Worm (Caenorhabditis elegans) whole organism, late embryonic: Measurements from ENCODE around the gene ucr-1.

ENCODE experiments used
- K09A11.1 ChIP-seq: sonication (generic microtip); optimal IDR thresholded peaks from 2 replicates; lab custom pipeline; 2017; ENCODE audit warnings: antibody characterized with exemption, mild to moderate bottlenecking, missing genetic modification characterization, missing compliant biosample characterization; ENCODE audit not compliant: insufficient read depth
- Y22D7AL.16 ChIP-seq: sonication (generic microtip); optimal IDR thresholded peaks from 2 replicates; lab custom pipeline; 2016; ENCODE audit warnings: missing genetic modification characterization, missing compliant biosample characterization
- ama-1 ChIP-seq: fragments of 150-350 bp; optimal IDR thresholded peaks from 2 replicates; lab custom pipeline; 2014
- ceh-14 ChIP-seq: sonication (generic microtip); optimal IDR thresholded peaks from 2 replicates; lab custom pipeline; 2016; ENCODE audit warnings: missing genotype, missing genetic modification characterization, missing compliant biosample characterization
- ceh-6 ChIP-seq: fragments of 200-800 bp; sonication (Bioruptor generic); optimal IDR thresholded peaks from 2 replicates; lab custom pipeline; 2018; ENCODE audit warnings: mild to moderate bottlenecking, missing genetic modification characterization, missing compliant biosample characterization
- dmd-4 ChIP-seq: sonication (generic microtip); optimal IDR thresholded peaks from 2 replicates; lab custom pipeline; 2016; ENCODE audit warnings: borderline replicate concordance, missing genetic modification characterization, missing compliant biosample characterization
- fax-1 ChIP-seq: sonication (generic microtip); optimal IDR thresholded peaks from 2 replicates; lab custom pipeline; 2016; ENCODE audit warnings: missing genotype, missing genetic modification characterization, missing compliant biosample characterization
- nhr-11 ChIP-seq: fragments of 150-350 bp; optimal IDR thresholded peaks from 2 replicates; lab custom pipeline; 2014; ENCODE audit warnings: missing biosample characterization, missing genetic modification characterization
- pqm-1 ChIP-seq: sonication (generic microtip); optimal IDR thresholded peaks from 2 replicates; lab custom pipeline; 2016; ENCODE audit warnings: missing genetic modification characterization, missing compliant biosample characterization
- sox-4 ChIP-seq: sonication (generic microtip); optimal IDR thresholded peaks from 2 replicates; lab custom pipeline; 2017; ENCODE audit warnings: mild to moderate bottlenecking, missing genetic modification characterization, inconsistent platforms, missing compliant biosample characterization
- tbx-2 ChIP-seq: sonication (generic microtip); optimal IDR thresholded peaks from 2 replicates; lab custom pipeline; 2016; ENCODE audit warnings: missing genetic modification characterization, missing compliant biosample characterization
- tbx-7 ChIP-seq: sonication (generic microtip); optimal IDR thresholded peaks from 2 replicates; lab custom pipeline; 2016; ENCODE audit warnings: missing genotype, missing genetic modification characterization, missing compliant biosample characterization
- unc-55 ChIP-seq: sonication (generic microtip); optimal IDR thresholded peaks from 2 replicates; lab custom pipeline; 2017; ENCODE audit warnings: missing biosample characterization, missing genetic modification reagents, missing genetic modification characterization
- unc-86 ChIP-seq: sonication (generic microtip); optimal IDR thresholded peaks from 2 replicates; lab custom pipeline; 2016; ENCODE audit warnings: missing genetic modification characterization, missing compliant biosample characterization

- TF ChIP-seq dmd-4 = no peak
- no peak for TF ChIP-seq ceh-6 (GFP tag; lab: Kevin White, UChicago)
- TF ChIP-seq unc-86 (tag; lab: Kevin White, UChicago) = no peak
- no peak for TF ChIP-seq unc-55 (GFP tag; lab: Kevin White, UChicago)
- no peak for TF ChIP-seq pqm-1 (tag; lab: Kevin White, UChicago)
- TF ChIP-seq nhr-11 (tag; lab: Kevin White, UChicago) = no peak
- no peak for TF ChIP-seq ama-1 (lab: Kevin White, UChicago)
- no peak for TF ChIP-seq K09A11.1 (tag; lab: Kevin White, UChicago)
- no peak for TF ChIP-seq tbx-7 (tag; lab: Kevin White, UChicago)
- no peak for TF ChIP-seq ceh-14 (tag; lab: Kevin White, UChicago)
- TF ChIP-seq Y22D7AL.16 (tag; lab: Kevin White, UChicago) = no peak
- no peak for TF ChIP-seq sox-4 (tag; lab: Kevin White, UChicago)
- TF ChIP-seq fax-1 = no peak
- TF ChIP-seq tbx-2 (tag; lab: Kevin White, UChicago) = no peak
Measured at ce11 chrIII:5546309-5546708, 45.6 kb upstream of the ucr-1 start.
